Fruit fly (Drosophila melanogaster): ENCODE measurements around the gene CG14540.

The CG14540 gene

dm6 chr3R:26005978-26006934 is 47.2 kb downstream of the CG14540 start (continued):
- peak; percentile 76 for TF ChIP-seq dm (GFP tag; optimal IDR thresholded peaks at IDR 0.05)
- TF ChIP-seq CG17359 (tag; optimal IDR thresholded peaks at IDR 0.05): peak; percentile 17
- TF ChIP-seq tap (tag; optimal IDR thresholded peaks at IDR 0.05): no peak
- TF ChIP-seq stc (GFP tag; IDR thresholded peaks at IDR 0.05): no peak
- peak in 1 of 2 experiments; percentile 53 for TF ChIP-seq insv (GFP tag; optimal IDR thresholded peaks at IDR 0.05)
- peak; percentile 2 for TF ChIP-seq Spps (tag; optimal IDR thresholded peaks at IDR 0.05)
- TF ChIP-seq Jarid2 (GFP tag; optimal IDR thresholded peaks at IDR 0.05): peak; percentile 88
- no peak for TF ChIP-seq so (GFP tag; IDR thresholded peaks at IDR 0.05)
- no peak for TF ChIP-seq Fer3 (tag; optimal IDR thresholded peaks at IDR 0.05)
- TF ChIP-seq Dref (GFP tag; IDR thresholded peaks at IDR 0.05): no peak
- TF ChIP-seq CG33557 (GFP tag; optimal IDR thresholded peaks at IDR 0.05): peak; percentile 22
- TF ChIP-seq Dll (GFP tag; IDR thresholded peaks at IDR 0.05; ENCODE audit: partially characterized antibody): no peak
- TF ChIP-seq CG8290 (GFP tag; optimal IDR thresholded peaks at IDR 0.05): peak; percentile 19
- TF ChIP-seq CG8290 (tag; optimal IDR thresholded peaks at IDR 0.05): no peak
- no peak for TF ChIP-seq ash1 (GFP tag; optimal IDR thresholded peaks at IDR 0.05)
- TF ChIP-seq B-H2 (GFP tag; optimal IDR thresholded peaks at IDR 0.05): no peak
- TF ChIP-seq CG10147 (GFP tag; optimal IDR thresholded peaks at IDR 0.05): no peak
- TF ChIP-seq CG9609 (GFP tag; optimal IDR thresholded peaks at IDR 0.05): no peak
- TF ChIP-seq kni (GFP tag; optimal IDR thresholded peaks at IDR 0.05): peak; percentile 100
- no peak for TF ChIP-seq CG1024 (GFP tag; IDR thresholded peaks at IDR 0.05)
- TF ChIP-seq CG2678 (tag; optimal IDR thresholded peaks at IDR 0.05): peak; percentile 1
- TF ChIP-seq CG18764 (GFP tag; optimal IDR thresholded peaks at IDR 0.05): no peak
- 0 out of 2 replicates have a peak, but pooled peaks have one; percentile 7 for TF ChIP-seq Atf6 (GFP tag; IDR thresholded peaks at IDR 0.05)
- no peak for TF ChIP-seq Doc2 (GFP tag; IDR thresholded peaks at IDR 0.05)
- TF ChIP-seq ERR (GFP tag; optimal IDR thresholded peaks at IDR 0.05): no peak
- TF ChIP-seq CG12219 (GFP tag; optimal IDR thresholded peaks at IDR 0.05): no peak
- peak in 1 of 2 experiments; percentile 86 for TF ChIP-seq tll (GFP tag; optimal IDR thresholded peaks at IDR 0.05)
- TF ChIP-seq CG31365 (tag; optimal IDR thresholded peaks at IDR 0.05): no peak
- TF ChIP-seq CG14710 (tag; optimal IDR thresholded peaks at IDR 0.05): peak; percentile 11
- TF ChIP-seq ab (GFP tag; optimal IDR thresholded peaks at IDR 0.05): no peak
- TF ChIP-seq CG2202 (tag; optimal IDR thresholded peaks at IDR 0.05): peak; percentile 6
- peak in 1 of 3 experiments; percentile 55 for TF ChIP-seq Stat92E (GFP tag; optimal IDR thresholded peaks at IDR 0.05)
- TF ChIP-seq sug (tag; optimal IDR thresholded peaks at IDR 0.05): peak; percentile 76
- no peak for TF ChIP-seq hbn (GFP tag; IDR thresholded peaks at IDR 0.05; ENCODE audit: partially characterized antibody)
- peak; percentile 4 for TF ChIP-seq zf30C (GFP tag; optimal IDR thresholded peaks at IDR 0.05)
- no peak; the same call in 2 of the 3 replicates for TF ChIP-seq zen2 (GFP tag; IDR thresholded peaks at IDR 0.05; ENCODE audit: partially characterized antibody)
- peak; percentile 11 for TF ChIP-seq ewg (GFP tag; optimal IDR thresholded peaks at IDR 0.05)
- peak; percentile 11 for TF ChIP-seq CG10979 (tag; optimal IDR thresholded peaks at IDR 0.05)
- peak; percentile 14 for TF ChIP-seq bigmax (GFP tag; optimal IDR thresholded peaks at IDR 0.05)
- TF ChIP-seq Awh (GFP tag; IDR thresholded peaks at IDR 0.05): peak; percentile 13; the same call in 1 of the 2 replicates
- TF ChIP-seq CG9215 (GFP tag; IDR thresholded peaks at IDR 0.05): no peak
- peak; percentile 43 for TF ChIP-seq lab (GFP tag; optimal IDR thresholded peaks at IDR 0.05)
- peak; percentile 55 for TF ChIP-seq mirr (GFP tag; optimal IDR thresholded peaks at IDR 0.05)
- TF ChIP-seq CG4424 (GFP tag; optimal IDR thresholded peaks at IDR 0.05): no peak
- peak in 1 of 2 experiments; percentile 35 for TF ChIP-seq chif (GFP tag; optimal IDR thresholded peaks at IDR 0.05)
- TF ChIP-seq CG9727 (GFP tag; optimal IDR thresholded peaks at IDR 0.05): peak; percentile 34
- no peak for TF ChIP-seq emc (GFP tag; optimal IDR thresholded peaks at IDR 0.05)
